Worm (Caenorhabditis elegans) whole organism, early embryonic: ENCODE results near the gene upb-1.

Experiments
- scrt-1 ChIP-seq: fragments of 200-800 bp; sonication (Bioruptor generic); IDR thresholded peaks from 2 replicates; pipeline ENCODE4 v1.3.6; 2022; ENCODE audit warnings: missing genetic modification characterization, missing compliant biosample characterization
- tra-4 ChIP-seq: sonication (generic microtip); optimal IDR thresholded peaks from 2 replicates; lab custom pipeline; 2017; ENCODE audit warnings: missing genetic modification characterization, missing compliant biosample characterization

DNA sequence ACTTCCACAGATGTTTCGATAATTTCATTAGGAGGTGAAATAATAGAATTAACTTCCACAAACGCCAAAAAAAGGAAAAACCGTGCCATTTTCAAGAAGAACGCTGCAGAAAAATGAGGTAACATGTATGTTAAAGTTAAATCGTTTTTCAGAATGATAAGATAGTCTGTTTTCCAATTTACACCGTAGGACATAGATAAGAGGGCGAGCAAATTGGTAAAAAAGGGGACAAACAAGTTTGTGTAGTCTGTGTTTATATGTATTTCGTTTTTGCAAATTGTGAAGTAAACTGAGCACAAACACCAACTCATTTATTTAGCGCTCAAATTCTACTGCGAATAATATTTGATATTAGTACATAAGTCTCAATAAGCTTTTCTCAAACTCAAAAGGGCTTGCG is 30.0 kb downstream of the upb-1 start, which contains the start of gene F13H8.11:
- no peak for TF ChIP-seq tra-4 (tag; lab: Kevin White, UChicago)
- no peak for TF ChIP-seq scrt-1 (GFP tag; lab: Robert Waterston, UW)
